Fruit fly (Drosophila melanogaster) whole organism, embryonic: ENCODE data around the gene Hip14.

Experiments used
- Atf6 ChIP-seq: fragments of 200-800 bp; sonication (Bioruptor generic); IDR thresholded peaks from 2 replicates; pipeline ENCODE4 v1.3.6; 2022; ENCODE audit warnings: missing biosample characterization, missing genetic modification characterization
- CG10147 ChIP-seq: fragments of 200-800 bp; sonication (Bioruptor generic); optimal IDR thresholded peaks from 2 replicates; lab custom pipeline; 2019; ENCODE audit warnings: missing biosample characterization, mild to moderate bottlenecking, missing genetic modification characterization, moderate library complexity
- CG10209 ChIP-seq: fragments of 200-800 bp; sonication (Bioruptor generic); optimal IDR thresholded peaks from 3 replicates; lab custom pipeline; 2017; ENCODE audit warnings: missing biosample characterization, mild to moderate bottlenecking, missing genetic modification characterization, missing genetic modification reagents
- CG10565 ChIP-seq: fragments of 200-800 bp; sonication (Bioruptor generic); optimal IDR thresholded peaks from 3 replicates; lab custom pipeline; 2016; ENCODE audit warnings: missing biosample characterization, mild to moderate bottlenecking, missing genetic modification characterization
- CG12155 ChIP-seq: fragments of 200-800 bp; sonication (Bioruptor generic); optimal IDR thresholded peaks from 3 replicates; lab custom pipeline; 2016; ENCODE audit warnings: missing biosample characterization, missing genetic modification characterization
- CG12299 ChIP-seq: fragments of 200-800 bp; sonication (Bioruptor generic); optimal IDR thresholded peaks from 2 replicates; lab custom pipeline; 2018; ENCODE audit warnings: missing biosample characterization, mild to moderate bottlenecking, missing genetic modification characterization
- CG12391 ChIP-seq: fragments of 200-800 bp; sonication (Bioruptor generic); optimal IDR thresholded peaks from 3 replicates; lab custom pipeline; 2018; ENCODE audit warnings: missing biosample characterization, mild to moderate bottlenecking, missing genetic modification characterization, moderate library complexity
- CG15696 ChIP-seq: fragments of 200-800 bp; sonication (Bioruptor generic); optimal IDR thresholded peaks from 2 replicates; lab custom pipeline; 2019; ENCODE audit warnings: missing biosample characterization, mild to moderate bottlenecking, missing genetic modification characterization, moderate library complexity
- CG16779 ChIP-seq: fragments of 200-800 bp; sonication (Bioruptor generic); IDR thresholded peaks from 2 replicates; pipeline ENCODE4 v1.3.6; 2022; ENCODE audit warnings: missing biosample characterization, missing genetic modification characterization
- CG17612 ChIP-seq: fragments of 200-800 bp; sonication (Bioruptor generic); IDR thresholded peaks from 2 replicates; pipeline ENCODE4 v1.3.6; 2022; ENCODE audit warnings: missing biosample characterization, missing genetic modification characterization
- CG18011 ChIP-seq: fragments of 200-800 bp; sonication (Bioruptor generic); optimal IDR thresholded peaks from 2 replicates; lab custom pipeline; 2017; ENCODE audit warnings: missing biosample characterization, missing genetic modification characterization, mild to moderate bottlenecking, moderate library complexity, missing genotype
- CG18262 ChIP-seq: fragments of 200-800 bp; optimal IDR thresholded peaks from 3 replicates; lab custom pipeline; 2019; ENCODE audit warnings: missing biosample characterization, mild to moderate bottlenecking, missing genetic modification characterization, moderate library complexity
- CG2116 ChIP-seq: fragments of 200-800 bp; sonication (Bioruptor generic); optimal IDR thresholded peaks from 3 replicates; lab custom pipeline; 2018; ENCODE audit warnings: missing biosample characterization, mild to moderate bottlenecking, missing genetic modification characterization
- CG2129 ChIP-seq: fragments of 200-800 bp; sonication (Bioruptor generic); IDR thresholded peaks from 2 replicates; pipeline ENCODE4 v1.3.6; 2022; ENCODE audit warnings: missing biosample characterization, missing genetic modification characterization; ENCODE audit not compliant: partially characterized antibody
- CG30020 ChIP-seq: fragments of 200-800 bp; optimal IDR thresholded peaks from 2 replicates; lab custom pipeline; 2019; ENCODE audit warnings: missing biosample characterization, mild to moderate bottlenecking, missing genetic modification characterization, moderate library complexity
- CG32767 ChIP-seq: fragments of 200-800 bp; sonication (Bioruptor generic); IDR thresholded peaks from 2 replicates; pipeline ENCODE4 v1.3.6; 2022; ENCODE audit warnings: missing biosample characterization, missing genetic modification characterization
- CG32772 ChIP-seq: fragments of 200-800 bp; sonication (Bioruptor generic); IDR thresholded peaks from 2 replicates; pipeline ENCODE4 v1.3.6; 2022; ENCODE audit warnings: missing biosample characterization, missing genetic modification characterization
- CG33557 ChIP-seq: fragments of 200-800 bp; sonication (Bioruptor generic); optimal IDR thresholded peaks from 2 replicates; lab custom pipeline; 2019; ENCODE audit warnings: missing biosample characterization, mild to moderate bottlenecking, missing genetic modification characterization, moderate library complexity
- CG8359 ChIP-seq: fragments of 200-800 bp; sonication (Bioruptor generic); optimal IDR thresholded peaks from 2 replicates; lab custom pipeline; 2017; ENCODE audit warnings: missing biosample characterization, mild to moderate bottlenecking, missing genetic modification characterization, borderline replicate concordance
- CG9817 ChIP-seq: fragments of 200-800 bp; sonication (Bioruptor generic); optimal IDR thresholded peaks from 2 replicates; lab custom pipeline; 2018; ENCODE audit warnings: missing biosample characterization, mild to moderate bottlenecking, missing genetic modification characterization, moderate library complexity
- Chrac-16 ChIP-seq: fragments of 200-800 bp; sonication (Bioruptor generic); optimal IDR thresholded peaks from 3 replicates; lab custom pipeline; 2016; ENCODE audit warnings: missing biosample characterization, missing genetic modification characterization
- Doc3 ChIP-seq: fragments of 200-800 bp; sonication (Bioruptor generic); IDR thresholded peaks from 3 replicates; pipeline ENCODE4 v1.3.6; 2022; ENCODE audit warnings: missing biosample characterization, missing genetic modification characterization; ENCODE audit not compliant: partially characterized antibody
- Dref ChIP-seq: fragments of 200-800 bp; sonication (Bioruptor generic); IDR thresholded peaks from 2 replicates; pipeline ENCODE4 v1.3.6; 2022; ENCODE audit warnings: missing biosample characterization, missing genetic modification characterization
- E2f1 ChIP-seq: fragments of 200-800 bp; sonication (Bioruptor generic); IDR thresholded peaks from 2 replicates; pipeline ENCODE4 v1.3.6; 2022; ENCODE audit warnings: missing biosample characterization, missing genetic modification characterization
- Ets65A ChIP-seq: fragments of 200-800 bp; sonication (Bioruptor generic); peaks from one replicate; lab custom pipeline; 2016; ENCODE audit warnings: missing biosample characterization, missing genetic modification characterization
- Lpt ChIP-seq: fragments of >200 bp; optimal IDR thresholded peaks from 2 replicates; lab custom pipeline; 2018; ENCODE audit warnings: missing biosample characterization, missing genetic modification characterization
- MTF-1 ChIP-seq: fragments of 200-800 bp; sonication (Bioruptor generic); optimal IDR thresholded peaks from 2 replicates; lab custom pipeline; 2018; ENCODE audit warnings: missing biosample characterization, mild to moderate bottlenecking, missing genetic modification characterization, borderline replicate concordance
- Poxn ChIP-seq: fragments of 200-800 bp; sonication (Bioruptor generic); IDR thresholded peaks from 2 replicates; pipeline ENCODE4 v1.3.6; 2022; ENCODE audit warnings: missing biosample characterization, missing genetic modification characterization
- Taf1 ChIP-seq: fragments of 200-800 bp; sonication (Bioruptor generic); IDR thresholded peaks from 2 replicates; pipeline ENCODE4 v1.3.6; 2022; ENCODE audit warnings: missing biosample characterization, missing genetic modification characterization
- Vsx1 ChIP-seq: fragments of 200-800 bp; sonication (Bioruptor generic); optimal IDR thresholded peaks from 2 replicates; lab custom pipeline; 2017; ENCODE audit warnings: missing biosample characterization, mild to moderate bottlenecking, missing genetic modification characterization, missing genetic modification reagents
- Xbp1 ChIP-seq: fragments of 200-800 bp; sonication (Bioruptor generic); optimal IDR thresholded peaks from 3 replicates; lab custom pipeline; 2016; ENCODE audit warnings: missing biosample characterization, mild to moderate bottlenecking, missing genetic modification characterization
- abd-A ChIP-seq: fragments of 200-800 bp; sonication (Bioruptor generic); optimal IDR thresholded peaks from 3 replicates; lab custom pipeline; 2019; ENCODE audit warnings: missing biosample characterization, mild to moderate bottlenecking, missing genetic modification characterization, moderate library complexity
- chn ChIP-seq: fragments of 200-800 bp; sonication (Bioruptor generic); optimal IDR thresholded peaks from 2 replicates; lab custom pipeline; 2016; ENCODE audit warnings: missing biosample characterization, missing genetic modification characterization
- dpn ChIP-seq, 2 experiments: fragments of 200-800 bp; sonication (Bioruptor generic); optimal IDR thresholded peaks; 3 replicates each; lab custom pipeline; 2016; ENCODE audit warnings: missing biosample characterization in 2 of 2, missing genetic modification characterization in 2 of 2
- dysf ChIP-seq: fragments of 200-800 bp; sonication (Bioruptor generic); IDR thresholded peaks from 3 replicates; pipeline ENCODE4 v1.3.6; 2022; ENCODE audit warnings: missing biosample characterization, missing genetic modification characterization
- grn ChIP-seq: fragments of 200-800 bp; sonication (Bioruptor generic); optimal IDR thresholded peaks from 3 replicates; lab custom pipeline; 2017; ENCODE audit warnings: missing biosample characterization, missing genetic modification characterization
- gt ChIP-seq: fragments of 200-800 bp; sonication (Bioruptor generic); IDR thresholded peaks from 2 replicates; pipeline ENCODE4 v1.3.6; 2022; ENCODE audit warnings: missing biosample characterization, missing genetic modification characterization
- ham ChIP-seq: fragments of 200-800 bp; sonication (Bioruptor generic); IDR thresholded peaks from 2 replicates; pipeline ENCODE4 v1.3.6; 2022; ENCODE audit warnings: missing biosample characterization, missing genetic modification characterization
- lbe ChIP-seq: fragments of 200-800 bp; sonication (Bioruptor generic); optimal IDR thresholded peaks from 2 replicates; lab custom pipeline; 2016; ENCODE audit warnings: missing biosample characterization, mild to moderate bottlenecking, missing genetic modification characterization
- mld ChIP-seq: fragments of 200-800 bp; sonication (Bioruptor generic); IDR thresholded peaks from 3 replicates; pipeline ENCODE4 v1.3.6; 2022; ENCODE audit warnings: missing biosample characterization, missing genetic modification characterization; ENCODE audit not compliant: partially characterized antibody
- nerfin-1 ChIP-seq: fragments of 200-800 bp; sonication (Bioruptor generic); optimal IDR thresholded peaks from 3 replicates; lab custom pipeline; 2019; ENCODE audit warnings: missing biosample characterization, mild to moderate bottlenecking, missing genetic modification characterization, moderate library complexity
- phol ChIP-seq: fragments of 200-800 bp; sonication (Bioruptor generic); optimal IDR thresholded peaks from 3 replicates; lab custom pipeline; 2018; ENCODE audit warnings: missing biosample characterization, mild to moderate bottlenecking, missing genetic modification characterization, moderate library complexity
- prd ChIP-seq, 3 experiments: fragments of >200 bp in 2 of 3; fragments of 200-800 bp in 1 of 3; sonication (Bioruptor generic) in 1 of 3; optimal IDR thresholded peaks in 2 of 3; IDR thresholded peaks in 1 of 3; 2 replicates in 2 of 3; 3 replicates in 1 of 3; pipeline versions ENCODE4 v1.3.6 to Lab custom; 2017 to 2022; ENCODE audit warnings: missing biosample characterization in 1 of 3, missing genetic modification characterization in 1 of 3
- salm ChIP-seq: fragments of 200-800 bp; sonication (Bioruptor generic); optimal IDR thresholded peaks from 2 replicates; lab custom pipeline; 2018; ENCODE audit warnings: missing biosample characterization, mild to moderate bottlenecking, missing genetic modification characterization
- slp2 ChIP-seq: fragments of 200-800 bp; sonication (Bioruptor generic); optimal IDR thresholded peaks from 2 replicates; lab custom pipeline; 2016; ENCODE audit warnings: missing biosample characterization, missing genetic modification characterization
- sna ChIP-seq: fragments of 200-800 bp; sonication (Bioruptor generic); IDR thresholded peaks from 2 replicates; pipeline ENCODE4 v1.3.6; 2022; ENCODE audit warnings: missing biosample characterization, missing genetic modification characterization; ENCODE audit not compliant: partially characterized antibody
- trem ChIP-seq: fragments of 200-800 bp; optimal IDR thresholded peaks from 3 replicates; lab custom pipeline; 2019; ENCODE audit warnings: missing biosample characterization, mild to moderate bottlenecking, missing genetic modification characterization, moderate library complexity
- yki ChIP-seq: fragments of >200 bp; optimal IDR thresholded peaks from 3 replicates; lab custom pipeline; 2018
- zen ChIP-seq: fragments of 200-800 bp; sonication (Bioruptor generic); optimal IDR thresholded peaks from 3 replicates; lab custom pipeline; 2018; ENCODE audit warnings: missing biosample characterization, mild to moderate bottlenecking, missing genetic modification characterization, moderate library complexity

The Hip14 gene

dm6 chr3L:15953892-15954291 lies 34.1 kb upstream of the Hip14 start (continued):
- TF ChIP-seq prd (optimal IDR thresholded peaks at IDR 0.05; lab: Kevin White, UChicago) (no peak), prd (GFP tag; IDR thresholded peaks at IDR 0.05; lab: Robert Waterston, UW) (peak; percentile 22; the same call in 1 of the 3 replicates), CG18262 (tag; lab: Kevin White, UChicago) (no peak), CG2116 (GFP tag; lab: Kevin White, UChicago) (no peak), E2f1 (no peak), CG32772 (GFP tag; lab: Robert Waterston, UW) (no peak), CG30020 (tag; lab: Kevin White, UChicago) (no peak), Atf6 (no peak), CG8359 (GFP tag; lab: Kevin White, UChicago) (no peak), mld (no peak), CG15696 (tag; lab: Kevin White, UChicago) (peak; percentile 32), CG2129 (GFP tag; lab: Robert Waterston, UW) (no peak), dpn (GFP tag; optimal IDR thresholded peaks at IDR 0.05; lab: Kevin White, UChicago) (no peak), CG9817 (no peak), ham (no peak), sna (GFP tag; lab: Robert Waterston, UW) (no peak), Chrac-16 (GFP tag; lab: Kevin White, UChicago) (no peak), CG10147 (no peak), Xbp1 (GFP tag; lab: Kevin White, UChicago) (no peak), Doc3 (no peak), gt (GFP tag; lab: Robert Waterston, UW) (no peak), salm (no peak), CG32767 (GFP tag; lab: Robert Waterston, UW) (no peak), CG33557 (GFP tag; lab: Kevin White, UChicago) (no peak), CG17612 (GFP tag; lab: Robert Waterston, UW) (no peak), CG10209 (GFP tag; lab: Kevin White, UChicago) (no peak), CG18011 (no peak), phol (tag; lab: Kevin White, UChicago) (no peak), trem (tag; lab: Kevin White, UChicago) (no peak), Ets65A (GFP tag; lab: Kevin White, UChicago) (no peak), nerfin-1 (tag; lab: Kevin White, UChicago) (peak; percentile 5), Taf1 (GFP tag; lab: Robert Waterston, UW) (no peak), grn (GFP tag; lab: Kevin White, UChicago) (no peak), dysf (GFP tag; lab: Robert Waterston, UW) (no peak; the same call in 1 of the 3 replicates), CG12299 (tag; lab: Kevin White, UChicago) (no peak), Lpt (GFP tag; lab: Kevin White, UChicago) (no peak), CG12155 (GFP tag; lab: Kevin White, UChicago) (no peak), MTF-1 (GFP tag; lab: Kevin White, UChicago) (no peak), slp2 (GFP tag; lab: Kevin White, UChicago) (no peak), yki (no peak), CG16779 (no peak), Dref (GFP tag; lab: Robert Waterston, UW) (no peak), Vsx1 (GFP tag; lab: Kevin White, UChicago) (no peak), Poxn (GFP tag; lab: Robert Waterston, UW) (no peak), chn (GFP tag; lab: Kevin White, UChicago) (no peak), lbe (GFP tag; lab: Kevin White, UChicago) (no peak), abd-A (peak; percentile 5), CG10565 (GFP tag; lab: Kevin White, UChicago) (no peak), CG12391 (tag; lab: Kevin White, UChicago) (no peak), zen (peak; percentile 2)
